Worm (Caenorhabditis elegans) whole organism, L4 larva: ENCODE results near the gene M03F8.5.

Experiments used
- F26F4.8 ChIP-seq: fragments of 200-800 bp; sonication (Bioruptor generic); conservative IDR thresholded peaks from 2 replicates; pipeline ENCODE4 v1.3.6; 2022; ENCODE audit warnings: missing genetic modification characterization, missing compliant biosample characterization
- ZK337.2 ChIP-seq: fragments of 200-800 bp; sonication (Bioruptor generic); IDR thresholded peaks from 2 replicates; pipeline ENCODE4 v1.3.6; 2022; ENCODE audit warnings: missing genetic modification reagents, missing genetic modification characterization, missing compliant biosample characterization
- ceh-82 ChIP-seq: sonication (generic microtip); optimal IDR thresholded peaks from 2 replicates; lab custom pipeline; 2017; ENCODE audit warnings: missing biosample characterization, missing genetic modification characterization
- daf-8 ChIP-seq: fragments of 200-800 bp; sonication (Bioruptor generic); IDR thresholded peaks from 2 replicates; pipeline ENCODE4 v1.3.6; 2022; ENCODE audit warnings: missing genetic modification characterization, missing compliant biosample characterization
- lin-39 ChIP-seq: fragments of 150-350 bp; optimal IDR thresholded peaks from 2 replicates; lab custom pipeline; 2014; ENCODE audit warnings: missing biosample characterization, missing genetic modification reagents, missing genetic modification characterization
- lsy-2 ChIP-seq, 2 experiments: fragments of 150-350 bp in 1 of 2; sonication (generic microtip) in 1 of 2; optimal IDR thresholded peaks; 2 replicates each; lab custom pipeline; 2014 to 2017; ENCODE audit warnings: missing biosample characterization in 2 of 2, missing genetic modification characterization in 2 of 2
- nhr-111 ChIP-seq: fragments of 200-800 bp; sonication (Bioruptor generic); optimal IDR thresholded peaks from 2 replicates; lab custom pipeline; 2018; ENCODE audit warnings: mild to moderate bottlenecking, missing genetic modification characterization, missing compliant biosample characterization
- nhr-77 ChIP-seq: fragments of 150-350 bp; optimal IDR thresholded peaks from 2 replicates; lab custom pipeline; 2014; ENCODE audit warnings: missing biosample characterization, missing genetic modification characterization
- ztf-11 ChIP-seq: fragments of 150-350 bp; optimal IDR thresholded peaks from 2 replicates; lab custom pipeline; 2014; ENCODE audit warnings: missing biosample characterization, missing genetic modification characterization

DNA sequence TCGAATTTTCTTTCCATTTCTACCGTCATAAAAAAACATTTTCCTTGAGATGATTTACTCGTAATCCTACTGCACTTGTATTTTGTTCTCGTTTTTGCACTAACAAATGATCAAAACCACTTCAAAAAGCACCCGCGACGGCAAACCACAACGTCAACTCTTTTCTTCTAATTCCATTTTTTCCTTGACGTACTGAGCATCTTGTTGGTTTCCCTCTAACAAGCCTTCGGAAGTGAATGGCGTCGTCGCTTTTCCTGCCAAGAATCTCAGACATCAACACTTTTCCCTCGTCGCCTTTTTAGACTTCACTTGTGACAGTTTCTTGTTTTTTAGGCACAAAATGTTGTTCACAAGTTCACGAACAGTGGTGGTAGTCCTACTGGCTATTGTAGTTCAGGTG lies 24.2 kb downstream of the M03F8.5 start, which contains the start of gene C04E6.13:
- TF ChIP-seq ceh-82 (tag; lab: Kevin White, UChicago) (no peak), lin-39 (tag; lab: Kevin White, UChicago) (no peak), ZK337.2 (GFP tag; lab: Robert Waterston, UW) (no peak), nhr-111 (GFP tag; lab: Kevin White, UChicago) (no peak), nhr-77 (tag; lab: Kevin White, UChicago) (no peak), ztf-11 (tag; lab: Kevin White, UChicago) (no peak), daf-8 (no peak), lsy-2 (tag; optimal IDR thresholded peaks at IDR 0.05; lab: Kevin White, UChicago) (no peak), F26F4.8 (GFP tag; lab: Robert Waterston, UW) (no peak)
